Worm (Caenorhabditis elegans) whole organism, mixed stage, embryonic: ENCODE results near the gene T26C5.2.

ENCODE experiments used
- M03D4.4 ChIP-seq: sonication (generic microtip); optimal IDR thresholded peaks from 2 replicates; lab custom pipeline; 2017; ENCODE audit warnings: mild to moderate bottlenecking, missing genetic modification characterization, missing compliant biosample characterization
- bed-3 ChIP-seq: fragments of 200-800 bp; sonication (Bioruptor generic); optimal IDR thresholded peaks from 3 replicates; lab custom pipeline; 2018; ENCODE audit warnings: mild to moderate bottlenecking, missing genetic modification characterization, moderate library complexity, missing compliant biosample characterization
- blmp-1 ChIP-seq: fragments of 150-350 bp; optimal IDR thresholded peaks from 2 replicates; lab custom pipeline; 2014; ENCODE audit warnings: missing biosample characterization, missing genetic modification characterization
- ceh-39 ChIP-seq: fragments of 150-350 bp; optimal IDR thresholded peaks from 2 replicates; lab custom pipeline; 2014; ENCODE audit warnings: missing biosample characterization, missing genetic modification characterization
- ceh-43 ChIP-seq: fragments of 200-800 bp; sonication (Bioruptor generic); optimal IDR thresholded peaks from 2 replicates; lab custom pipeline; 2018; ENCODE audit warnings: mild to moderate bottlenecking, missing genetic modification characterization, moderate library complexity, missing compliant biosample characterization
- ceh-83 ChIP-seq: fragments of 200-800 bp; sonication (Bioruptor generic); optimal IDR thresholded peaks from 2 replicates; lab custom pipeline; 2018; ENCODE audit warnings: mild to moderate bottlenecking, missing genetic modification characterization, missing compliant biosample characterization
- ces-1 ChIP-seq: fragments of 150-350 bp; optimal IDR thresholded peaks from 2 replicates; lab custom pipeline; 2014; ENCODE audit warnings: missing biosample characterization, missing genetic modification reagents, missing genetic modification characterization
- cnd-1 ChIP-seq: fragments of 200-800 bp; sonication (Bioruptor generic); optimal IDR thresholded peaks from 2 replicates; lab custom pipeline; 2018; ENCODE audit warnings: mild to moderate bottlenecking, missing genetic modification characterization, missing compliant biosample characterization
- drap-1 ChIP-seq: fragments of 200-800 bp; sonication (Bioruptor generic); optimal IDR thresholded peaks from 3 replicates; lab custom pipeline; 2018; ENCODE audit warnings: mild to moderate bottlenecking, missing genetic modification characterization, missing compliant biosample characterization
- elt-1 ChIP-seq: sonication (generic microtip); optimal IDR thresholded peaks from 2 replicates; lab custom pipeline; 2017; ENCODE audit warnings: missing genetic modification characterization, mild to moderate bottlenecking, missing compliant biosample characterization, antibody characterized with exemption, moderate library complexity, borderline replicate concordance; ENCODE audit not compliant: insufficient read depth
- elt-3 ChIP-seq: fragments of 150-350 bp; optimal IDR thresholded peaks from 2 replicates; lab custom pipeline; 2014; ENCODE audit warnings: missing biosample characterization, missing genetic modification characterization
- flh-1 ChIP-seq: fragments of 200-800 bp; sonication (Bioruptor generic); optimal IDR thresholded peaks from 2 replicates; lab custom pipeline; 2018; ENCODE audit warnings: mild to moderate bottlenecking, missing genetic modification characterization, moderate library complexity, missing compliant biosample characterization
- ham-2 ChIP-seq: fragments of 200-800 bp; sonication (Bioruptor generic); optimal IDR thresholded peaks from 2 replicates; lab custom pipeline; 2018; ENCODE audit warnings: mild to moderate bottlenecking, missing genetic modification characterization, missing compliant biosample characterization
- hlh-1 ChIP-seq: fragments of 150-350 bp; optimal IDR thresholded peaks from 2 replicates; lab custom pipeline; 2014; ENCODE audit warnings: missing biosample characterization, missing genetic modification reagents, missing genetic modification characterization
- lin-13 ChIP-seq: fragments of 150-350 bp; optimal IDR thresholded peaks from 2 replicates; lab custom pipeline; 2014; ENCODE audit warnings: missing biosample characterization, missing genetic modification characterization
- lin-32 ChIP-seq: fragments of 200-800 bp; sonication (Bioruptor generic); optimal IDR thresholded peaks from 2 replicates; lab custom pipeline; 2018; ENCODE audit warnings: mild to moderate bottlenecking, missing genetic modification characterization, missing compliant biosample characterization
- lsy-2 ChIP-seq: fragments of 150-350 bp; optimal IDR thresholded peaks from 2 replicates; lab custom pipeline; 2014; ENCODE audit warnings: missing biosample characterization, missing genetic modification characterization
- mab-5 ChIP-seq: fragments of 150-350 bp; optimal IDR thresholded peaks from 2 replicates; lab custom pipeline; 2014; ENCODE audit warnings: missing biosample characterization, missing genetic modification characterization
- mep-1 ChIP-seq: fragments of 150-350 bp; optimal IDR thresholded peaks from 2 replicates; lab custom pipeline; 2017; ENCODE audit warnings: missing biosample characterization, missing genetic modification reagents, missing genetic modification characterization, inconsistent platforms
- mls-2 ChIP-seq: sonication (generic microtip); optimal IDR thresholded peaks from 2 replicates; lab custom pipeline; 2016; ENCODE audit warnings: mild to moderate bottlenecking, missing genetic modification characterization, moderate library complexity, missing compliant biosample characterization
- nhr-12 ChIP-seq: fragments of 150-350 bp; optimal IDR thresholded peaks from 2 replicates; lab custom pipeline; 2014; ENCODE audit warnings: missing biosample characterization, missing genetic modification characterization
- nhr-2 ChIP-seq: fragments of 150-350 bp; optimal IDR thresholded peaks from 2 replicates; lab custom pipeline; 2014; ENCODE audit warnings: missing biosample characterization, missing genetic modification characterization
- nhr-237 ChIP-seq: fragments of 150-350 bp; optimal IDR thresholded peaks from 2 replicates; lab custom pipeline; 2014; ENCODE audit warnings: missing biosample characterization, missing genetic modification characterization
- nhr-28 ChIP-seq: fragments of 150-350 bp; optimal IDR thresholded peaks from 2 replicates; lab custom pipeline; 2014; ENCODE audit warnings: missing biosample characterization, missing genetic modification characterization
- nhr-76 ChIP-seq: sonication (generic microtip); optimal IDR thresholded peaks from 2 replicates; lab custom pipeline; 2017; ENCODE audit warnings: missing biosample characterization, missing genetic modification characterization
- pha-4 ChIP-seq: fragments of 150-350 bp; optimal IDR thresholded peaks from 2 replicates; lab custom pipeline; 2018; ENCODE audit warnings: missing biosample characterization, missing genetic modification reagents, missing genetic modification characterization
- sem-2 ChIP-seq: fragments of 200-800 bp; sonication (Bioruptor generic); optimal IDR thresholded peaks from 2 replicates; lab custom pipeline; 2018; ENCODE audit warnings: mild to moderate bottlenecking, missing genetic modification characterization, missing compliant biosample characterization
- snpc-4 ChIP-seq: fragments of 150-350 bp; optimal IDR thresholded peaks from 2 replicates; lab custom pipeline; 2014; ENCODE audit warnings: missing biosample characterization, missing genetic modification characterization
- sptf-1 ChIP-seq: sonication (generic microtip); optimal IDR thresholded peaks from 2 replicates; lab custom pipeline; 2017; ENCODE audit warnings: mild to moderate bottlenecking, missing genetic modification characterization, moderate library complexity, missing compliant biosample characterization
- tbx-8 ChIP-seq: fragments of 200-800 bp; sonication (Bioruptor generic); optimal IDR thresholded peaks from 2 replicates; lab custom pipeline; 2018; ENCODE audit warnings: mild to moderate bottlenecking, missing genetic modification characterization, moderate library complexity, missing compliant biosample characterization
- unc-120 ChIP-seq: sonication (generic microtip); optimal IDR thresholded peaks from 2 replicates; lab custom pipeline; 2017; ENCODE audit warnings: missing genetic modification characterization, missing compliant biosample characterization; ENCODE audit not compliant: poor library complexity, severe bottlenecking
- unc-39 ChIP-seq: fragments of 150-350 bp; optimal IDR thresholded peaks from 2 replicates; lab custom pipeline; 2014; ENCODE audit warnings: missing biosample characterization, missing genetic modification characterization
- unc-62 ChIP-seq: fragments of 150-350 bp; optimal IDR thresholded peaks from 2 replicates; lab custom pipeline; 2014; ENCODE audit warnings: missing biosample characterization, missing genetic modification reagents, missing genetic modification characterization
- zip-8 ChIP-seq: fragments of 150-350 bp; optimal IDR thresholded peaks from 2 replicates; lab custom pipeline; 2014; ENCODE audit warnings: missing biosample characterization, missing genetic modification characterization
- ztf-11 ChIP-seq: fragments of 150-350 bp; optimal IDR thresholded peaks from 2 replicates; lab custom pipeline; 2014; ENCODE audit warnings: missing biosample characterization, missing genetic modification characterization

Gene T26C5.2

ce11 chrII:9261931-9262562, 29.0 kb downstream of the T26C5.2 start, which contains the start of gene aqp-2:
TSS of gene aqp-2 (minus strand) at chrII:9261981.
- peak; percentile 51 for TF ChIP-seq blmp-1 (tag; lab: Kevin White, UChicago)
- TF ChIP-seq hlh-1 = peak; percentile 72
- TF ChIP-seq unc-62 (GFP tag; lab: Kevin White, UChicago) = peak; percentile 88
- TF ChIP-seq lin-32 (GFP tag; lab: Kevin White, UChicago) = no peak
- peak; percentile 25 for TF ChIP-seq mep-1 (tag; lab: Kevin White, UChicago)
- peak; percentile 45 for TF ChIP-seq unc-120
- TF ChIP-seq mls-2 (tag; lab: Kevin White, UChicago) = no peak
- TF ChIP-seq sem-2 (GFP tag; lab: Kevin White, UChicago) = no peak

- TF ChIP-seq tbx-8 (GFP tag; lab: Kevin White, UChicago) (peak; percentile 61), nhr-12 (tag; lab: Kevin White, UChicago) (no peak), ham-2 (GFP tag; lab: Kevin White, UChicago) (no peak), sptf-1 (tag; lab: Kevin White, UChicago) (peak; percentile 24), ceh-43 (GFP tag; lab: Kevin White, UChicago) (no peak), snpc-4 (tag; lab: Kevin White, UChicago) (no peak), cnd-1 (tag; lab: Kevin White, UChicago) (peak; percentile 67), unc-39 (tag; lab: Kevin White, UChicago) (no peak), bed-3 (GFP tag; lab: Kevin White, UChicago) (no peak), hlh-1 (peak; percentile 96), lin-32 (GFP tag; lab: Kevin White, UChicago) (peak; percentile 32), nhr-2 (tag; lab: Kevin White, UChicago) (peak; percentile 90), unc-120 (no peak), sem-2 (GFP tag; lab: Kevin White, UChicago) (no peak), M03D4.4 (tag; lab: Kevin White, UChicago) (peak; percentile 56), flh-1 (GFP tag; lab: Kevin White, UChicago) (no peak), zip-8 (tag; lab: Kevin White, UChicago) (no peak), elt-1 (tag; lab: Kevin White, UChicago) (no peak), mep-1 (tag; lab: Kevin White, UChicago) (no peak), unc-62 (GFP tag; lab: Kevin White, UChicago) (peak; percentile 59), mls-2 (tag; lab: Kevin White, UChicago) (peak; percentile 49), lin-13 (peak; percentile 3)
Measured at ce11 chrII:9262845-9263402, 29.9 kb downstream of the T26C5.2 start.

ce11 chrII:9263784-9264183, 30.8 kb downstream of the T26C5.2 start:
- TF ChIP-seq unc-120 (peak; percentile 24), cnd-1 (tag; lab: Kevin White, UChicago) (no peak), ces-1 (GFP tag; lab: Kevin White, UChicago) (peak; percentile 6)
- TF ChIP-seq, all 35 proteins: peak for 2

- TF ChIP-seq bed-3 (GFP tag; lab: Kevin White, UChicago) = no peak
- TF ChIP-seq tbx-8 (GFP tag; lab: Kevin White, UChicago) = no peak
- TF ChIP-seq blmp-1 (tag; lab: Kevin White, UChicago) = no peak
- peak; percentile 86 for TF ChIP-seq unc-62 (GFP tag; lab: Kevin White, UChicago)
- TF ChIP-seq zip-8 (tag; lab: Kevin White, UChicago) = no peak
- no peak for TF ChIP-seq ceh-83
- no peak for TF ChIP-seq nhr-237 (tag; lab: Kevin White, UChicago)
- no peak for TF ChIP-seq ztf-11 (tag; lab: Kevin White, UChicago)
- no peak for TF ChIP-seq nhr-28
- TF ChIP-seq mab-5 (tag; lab: Kevin White, UChicago) = peak; percentile 90
- no peak for TF ChIP-seq sem-2 (GFP tag; lab: Kevin White, UChicago)
- TF ChIP-seq mep-1 (tag; lab: Kevin White, UChicago) = no peak
- TF ChIP-seq sptf-1 (tag; lab: Kevin White, UChicago) = no peak
- peak; percentile 70 for TF ChIP-seq lin-32 (GFP tag; lab: Kevin White, UChicago)
- no peak for TF ChIP-seq nhr-76 (tag; lab: Kevin White, UChicago)
- no peak for TF ChIP-seq lin-13
- TF ChIP-seq elt-3 = no peak
- TF ChIP-seq mls-2 (tag; lab: Kevin White, UChicago) = no peak
- peak; percentile 66 for TF ChIP-seq unc-120
- no peak for TF ChIP-seq ceh-39 (tag; lab: Kevin White, UChicago)
- TF ChIP-seq flh-1 (GFP tag; lab: Kevin White, UChicago) = no peak
- no peak for TF ChIP-seq ceh-43 (GFP tag; lab: Kevin White, UChicago)
- no peak for TF ChIP-seq M03D4.4 (tag; lab: Kevin White, UChicago)
- TF ChIP-seq elt-1 (tag; lab: Kevin White, UChicago) = no peak
- peak; percentile 79 for TF ChIP-seq hlh-1
- no peak for TF ChIP-seq nhr-12 (tag; lab: Kevin White, UChicago)
- no peak for TF ChIP-seq ham-2 (GFP tag; lab: Kevin White, UChicago)
- no peak for TF ChIP-seq drap-1
- no peak for TF ChIP-seq nhr-2 (tag; lab: Kevin White, UChicago)
- no peak for TF ChIP-seq lsy-2 (tag; lab: Kevin White, UChicago)
- TF ChIP-seq pha-4 (tag; lab: Kevin White, UChicago) = no peak
- TF ChIP-seq cnd-1 (tag; lab: Kevin White, UChicago) = peak; percentile 39
- TF ChIP-seq snpc-4 (tag; lab: Kevin White, UChicago) = no peak
- peak; percentile 16 for TF ChIP-seq ces-1 (GFP tag; lab: Kevin White, UChicago)
- no peak for TF ChIP-seq unc-39 (tag; lab: Kevin White, UChicago)
- TF ChIP-seq, all 35 proteins: peak for 7
Measured at ce11 chrII:9264689-9265278, 31.8 kb downstream of the T26C5.2 start.
